Fruit fly (Drosophila melanogaster) whole organism: ENCODE measurements around the gene CG17404.

ENCODE experiments used
- CG8478 ChIP-seq: fragments of >200 bp; optimal IDR thresholded peaks from 2 replicates; lab custom pipeline; 2018; ENCODE audit warnings: inconsistent platforms
- EcR ChIP-seq, 2 experiments: fragments of >200 bp; optimal IDR thresholded peaks; 2 replicates each; lab custom pipeline; 2017; ENCODE audit warnings: missing biosample characterization in 2 of 2, missing genetic modification characterization in 2 of 2, missing genetic modification reagents in 2 of 2
- pan ChIP-seq: fragments of >200 bp; optimal IDR thresholded peaks from 2 replicates; lab custom pipeline; 2017
- psq ChIP-seq: fragments of >200 bp; optimal IDR thresholded peaks from 2 replicates; lab custom pipeline; 2017
- usp ChIP-seq: fragments of >200 bp; optimal IDR thresholded peaks from 2 replicates; lab custom pipeline; 2017; ENCODE audit warnings: missing biosample characterization, missing genetic modification characterization, mixed read lengths

- TF ChIP-seq EcR (GFP tag; optimal IDR thresholded peaks at IDR 0.05; lab: Kevin White, UChicago) (no peak), CG8478 (lab: Kevin White, UChicago) (no peak), psq (lab: Kevin White, UChicago) (no peak), pan (lab: Kevin White, UChicago) (no peak), usp (GFP tag; lab: Kevin White, UChicago) (no peak)
Observed at dm6 chr3R:12244468-12245060, 19.7 kb upstream of the CG17404 start.
